Worm (Caenorhabditis elegans): ENCODE results near the gene fbxb-31.
A peak's percentile ranks its signal among the peaks of the same experiment; 100 is the strongest.

fbxb-31 gene

ce11 chrII:3639238-3639637 lies at the start of gene fbxb-31:
Gene fbxb-31, minus strand, starts transcription at chrII:3639338.
- TF ChIP-seq nhr-11 (tag; optimal IDR thresholded peaks at IDR 0.05): no peak
- no peak for TF ChIP-seq gmeb-1 (tag; optimal IDR thresholded peaks at IDR 0.05)
- TF ChIP-seq nhr-12 (tag; optimal IDR thresholded peaks at IDR 0.05): no peak
- no peak for TF ChIP-seq nhr-6 (tag; optimal IDR thresholded peaks at IDR 0.05)
- no peak for TF ChIP-seq nhr-237 (tag; optimal IDR thresholded peaks at IDR 0.05)
- TF ChIP-seq nhr-129 (tag; optimal IDR thresholded peaks at IDR 0.05): no peak
- no peak for TF ChIP-seq unc-62 (GFP tag; optimal IDR thresholded peaks at IDR 0.05)
- no peak for TF ChIP-seq ztf-1 (GFP tag; conservative IDR thresholded peaks at IDR 0.05)
- TF ChIP-seq zag-1 (tag; optimal IDR thresholded peaks at IDR 0.05): no peak
- TF ChIP-seq elt-3 (tag; optimal IDR thresholded peaks at IDR 0.05): no peak
- no peak for TF ChIP-seq nhr-10 (tag; optimal IDR thresholded peaks at IDR 0.05)
- TF ChIP-seq blmp-1 (tag; optimal IDR thresholded peaks at IDR 0.05; ENCODE audit: insufficient read depth): no peak
- TF ChIP-seq sem-4 (tag; optimal IDR thresholded peaks at IDR 0.05): no peak

ce11 chrII:3688333-3688732 lies 49.2 kb upstream of the fbxb-31 start, which contains the start of gene ifas-1:
Gene ifas-1, minus strand, starts transcription at chrII:3688719.
- TF ChIP-seq nhr-23 (tag; optimal IDR thresholded peaks at IDR 0.05) (no peak), lin-13 (GFP tag; optimal IDR thresholded peaks at IDR 0.05) (no peak), crh-2 (tag; optimal IDR thresholded peaks at IDR 0.05) (no peak)

- TF ChIP-seq unc-55 (GFP tag; optimal IDR thresholded peaks at IDR 0.05) (peak; percentile 37), nhr-6 (tag; optimal IDR thresholded peaks at IDR 0.05) (no peak), fos-1 (tag; optimal IDR thresholded peaks at IDR 0.05) (peak; percentile 44)
Measured at ce11 chrII:3684487-3685067, 45.4 kb upstream of the fbxb-31 start.

ce11 chrII:3682770-3683234 lies 43.7 kb upstream of the fbxb-31 start, which contains the start of gene F19B10.1:
Gene F19B10.1, plus strand, starts transcription at chrII:3683184.
- TF ChIP-seq ama-1 (optimal IDR thresholded peaks at IDR 0.05): no peak
- no peak for TF ChIP-seq aly-2 (tag; optimal IDR thresholded peaks at IDR 0.05)
- TF ChIP-seq ztf-11 (tag; optimal IDR thresholded peaks at IDR 0.05): no peak
- peak; percentile 72 for TF ChIP-seq crh-2 (tag; optimal IDR thresholded peaks at IDR 0.05)
- no peak for TF ChIP-seq lin-39 (tag; optimal IDR thresholded peaks at IDR 0.05)
- peak; percentile 43 for TF ChIP-seq snpc-4 (tag; optimal IDR thresholded peaks at IDR 0.05)
- TF ChIP-seq nhr-11 (tag; optimal IDR thresholded peaks at IDR 0.05): no peak
- TF ChIP-seq blmp-1 (tag; optimal IDR thresholded peaks at IDR 0.05; ENCODE audit: insufficient read depth): no peak
- TF ChIP-seq lin-11 (tag; optimal IDR thresholded peaks at IDR 0.05): no peak
- peak in 1 of 2 experiments; percentile 55 for TF ChIP-seq mdl-1 (tag; optimal IDR thresholded peaks at IDR 0.05)
- peak; percentile 80 for TF ChIP-seq sma-9 (GFP tag; optimal IDR thresholded peaks at IDR 0.05)
- TF ChIP-seq sma-9 (tag; optimal IDR thresholded peaks at IDR 0.05): no peak
- TF ChIP-seq Y55F3AM.14 (GFP tag; optimal IDR thresholded peaks at IDR 0.05): no peak
- TF ChIP-seq mab-5 (tag; optimal IDR thresholded peaks at IDR 0.05): peak; percentile 75
- no peak for TF ChIP-seq dmd-4 (tag; optimal IDR thresholded peaks at IDR 0.05)
- TF ChIP-seq nhr-6 (tag; optimal IDR thresholded peaks at IDR 0.05): no peak
- TF ChIP-seq alr-1 (tag; optimal IDR thresholded peaks at IDR 0.05): no peak
- no peak for TF ChIP-seq zag-1 (tag; optimal IDR thresholded peaks at IDR 0.05)
- TF ChIP-seq nhr-77 (tag; optimal IDR thresholded peaks at IDR 0.05): no peak
- TF ChIP-seq peb-1 (tag; optimal IDR thresholded peaks at IDR 0.05): no peak
- peak; percentile 89 for TF ChIP-seq C34F6.9 (tag; optimal IDR thresholded peaks at IDR 0.05)
- TF ChIP-seq unc-55 (GFP tag; optimal IDR thresholded peaks at IDR 0.05): peak; percentile 66
- TF ChIP-seq elt-3 (tag; optimal IDR thresholded peaks at IDR 0.05): no peak
- no peak for TF ChIP-seq unc-39 (tag; optimal IDR thresholded peaks at IDR 0.05)
- TF ChIP-seq nhr-23 (tag; optimal IDR thresholded peaks at IDR 0.05): no peak
- no peak for TF ChIP-seq unc-62 (GFP tag; optimal IDR thresholded peaks at IDR 0.05)
- TF ChIP-seq F13H6.1 (tag; optimal IDR thresholded peaks at IDR 0.05): no peak
- no peak for TF ChIP-seq elt-1 (tag; optimal IDR thresholded peaks at IDR 0.05)
- no peak for TF ChIP-seq ceh-16 (tag; optimal IDR thresholded peaks at IDR 0.05)
- peak; percentile 62 for TF ChIP-seq nhr-129 (tag; optimal IDR thresholded peaks at IDR 0.05)
- TF ChIP-seq fos-1 (tag; optimal IDR thresholded peaks at IDR 0.05): peak; percentile 78
- TF ChIP-seq sem-4 (tag; optimal IDR thresholded peaks at IDR 0.05): peak; percentile 57
- TF ChIP-seq ZK546.5 (tag; optimal IDR thresholded peaks at IDR 0.05): no peak
- TF ChIP-seq nhr-25 (tag; optimal IDR thresholded peaks at IDR 0.05): no peak
- no peak for TF ChIP-seq R02D3.7 (tag; optimal IDR thresholded peaks at IDR 0.05)
- peak; percentile 91 for TF ChIP-seq gmeb-1 (tag; optimal IDR thresholded peaks at IDR 0.05)
- no peak for TF ChIP-seq skn-1 (tag; optimal IDR thresholded peaks at IDR 0.05)
- no peak for TF ChIP-seq nhr-10 (tag; optimal IDR thresholded peaks at IDR 0.05)
- TF ChIP-seq ceh-82 (tag; optimal IDR thresholded peaks at IDR 0.05): no peak
- no peak for TF ChIP-seq nhr-237 (tag; optimal IDR thresholded peaks at IDR 0.05)
- no peak for TF ChIP-seq egl-27 (tag; optimal IDR thresholded peaks at IDR 0.05)
- no peak for TF ChIP-seq ztf-1 (GFP tag; conservative IDR thresholded peaks at IDR 0.05)
- peak; percentile 78 for TF ChIP-seq lin-13 (GFP tag; optimal IDR thresholded peaks at IDR 0.05)
- peak; percentile 42 to 88 for TF ChIP-seq lsy-2 (tag; optimal IDR thresholded peaks at IDR 0.05)
- TF ChIP-seq mbf-1 (tag; optimal IDR thresholded peaks at IDR 0.05): no peak

Measured in whole organism, L2 larva.